Worm (Caenorhabditis elegans) whole organism, young adult: ENCODE measurements around the gene C17H12.3.

Experiments used
- attf-6 ChIP-seq: fragments of 200-800 bp; sonication (Bioruptor generic); IDR thresholded peaks from 2 replicates; pipeline ENCODE4 v1.3.6; 2022; ENCODE audit warnings: missing genetic modification reagents, missing genetic modification characterization, missing compliant biosample characterization
- die-1 ChIP-seq: sonication (generic microtip); optimal IDR thresholded peaks from 2 replicates; lab custom pipeline; 2016; ENCODE audit warnings: missing genotype, mild to moderate bottlenecking, missing genetic modification characterization, missing compliant biosample characterization
- efl-1 ChIP-seq: fragments of 150-350 bp; optimal IDR thresholded peaks from 2 replicates; lab custom pipeline; 2014; ENCODE audit warnings: missing biosample characterization, missing genetic modification reagents, missing genetic modification characterization
- egl-44 ChIP-seq: fragments of 200-800 bp; sonication (Bioruptor generic); IDR thresholded peaks from 2 replicates; pipeline ENCODE4 v1.3.6; 2022; ENCODE audit warnings: missing genetic modification reagents, missing genetic modification characterization, missing compliant biosample characterization
- hlh-12 ChIP-seq: sonication (generic microtip); optimal IDR thresholded peaks from 2 replicates; lab custom pipeline; 2016; ENCODE audit warnings: missing genetic modification characterization, missing compliant biosample characterization
- mel-28 ChIP-seq: sonication (generic microtip); optimal IDR thresholded peaks from 2 replicates; lab custom pipeline; 2016; ENCODE audit warnings: borderline replicate concordance, mild to moderate bottlenecking, missing genetic modification characterization, missing compliant biosample characterization
- mxl-1 ChIP-seq: sonication (generic microtip); optimal IDR thresholded peaks from 2 replicates; lab custom pipeline; 2016; ENCODE audit warnings: missing genetic modification characterization, missing compliant biosample characterization
- nhr-80 ChIP-seq: sonication (generic microtip); optimal IDR thresholded peaks from 2 replicates; lab custom pipeline; 2016; ENCODE audit warnings: missing genetic modification characterization, missing compliant biosample characterization
- nhr-90 ChIP-seq: sonication (generic microtip); optimal IDR thresholded peaks from 2 replicates; lab custom pipeline; 2016; ENCODE audit warnings: missing genotype, mild to moderate bottlenecking, missing genetic modification characterization, missing compliant biosample characterization
- sdz-38 ChIP-seq: sonication (generic microtip); optimal IDR thresholded peaks from 2 replicates; lab custom pipeline; 2016; ENCODE audit warnings: missing genotype, missing genetic modification characterization, missing compliant biosample characterization
- snpc-4 ChIP-seq, 5 experiments: fragments of 150-350 bp in 1 of 5; sonication (generic microtip) in 4 of 5; optimal IDR thresholded peaks; 2 replicates each; lab custom pipeline; 2014 to 2018; ENCODE audit warnings: missing genetic modification characterization in 5 of 5, missing biosample characterization in 3 of 5, antibody characterized with exemption in 2 of 5, mild to moderate bottlenecking in 2 of 5, missing compliant biosample characterization in 2 of 5, missing genotype in 2 of 5, moderate library complexity in 2 of 5, missing genetic modification reagents in 1 of 5
- unc-130 ChIP-seq: sonication (generic microtip); optimal IDR thresholded peaks from 2 replicates; lab custom pipeline; 2016; ENCODE audit warnings: missing genetic modification reagents, missing genetic modification characterization, missing compliant biosample characterization
- ztf-25 ChIP-seq: fragments of 200-800 bp; sonication (Bioruptor generic); IDR thresholded peaks from 2 replicates; pipeline ENCODE4 v1.3.6; 2022; ENCODE audit warnings: missing genetic modification reagents, missing genetic modification characterization, missing compliant biosample characterization
- ztf-28 ChIP-seq: fragments of 200-800 bp; sonication (Bioruptor generic); IDR thresholded peaks from 2 replicates; pipeline ENCODE4 v1.3.6; 2022; ENCODE audit warnings: missing genetic modification reagents, missing genetic modification characterization, missing compliant biosample characterization

- TF ChIP-seq sdz-38 (tag; lab: Kevin White, UChicago) = no peak
- no peak for TF ChIP-seq nhr-90 (tag; lab: Kevin White, UChicago)
- no peak for TF ChIP-seq mxl-1 (tag; lab: Kevin White, UChicago)
- TF ChIP-seq snpc-4 (GFP tag; optimal IDR thresholded peaks at IDR 0.05; lab: Kevin White, UChicago) = no peak
- TF ChIP-seq snpc-4 (tag; optimal IDR thresholded peaks at IDR 0.05; lab: Kevin White, UChicago) = no peak
- TF ChIP-seq egl-44 (GFP tag; lab: Robert Waterston, UW) = no peak
- no peak for TF ChIP-seq hlh-12 (tag; lab: Kevin White, UChicago)
- TF ChIP-seq efl-1 (GFP tag; lab: Kevin White, UChicago) = no peak
- no peak for TF ChIP-seq attf-6 (GFP tag; lab: Robert Waterston, UW)
- no peak for TF ChIP-seq ztf-28 (GFP tag; lab: Robert Waterston, UW)
- no peak for TF ChIP-seq ztf-25 (GFP tag; lab: Robert Waterston, UW)
- no peak for TF ChIP-seq nhr-80 (tag; lab: Kevin White, UChicago)
- no peak for TF ChIP-seq mel-28 (tag; lab: Kevin White, UChicago)
- TF ChIP-seq unc-130 (GFP tag; lab: Kevin White, UChicago) = no peak
- no peak for TF ChIP-seq die-1 (tag; lab: Kevin White, UChicago)
Observed at ce11 chrIV:6795529-6795928, at the start of gene C17H12.3, which contains the start of gene C17H12.12.
